Fruit fly (Drosophila melanogaster) whole organism, pupa: ENCODE measurements around the gene CG15483.

Experiments used
- CG10348 ChIP-seq: fragments of 200-800 bp; sonication (Bioruptor generic); IDR thresholded peaks from 2 replicates; pipeline ENCODE4 v1.3.6; 2022; ENCODE audit warnings: missing biosample characterization, missing genetic modification characterization
- CG12605 ChIP-seq: fragments of 200-800 bp; sonication (Bioruptor generic); IDR thresholded peaks from 2 replicates; pipeline ENCODE4 v1.3.6; 2022; ENCODE audit warnings: missing biosample characterization, missing genetic modification characterization
- CG13204 ChIP-seq: fragments of 200-800 bp; sonication (Bioruptor generic); optimal IDR thresholded peaks from 2 replicates; lab custom pipeline; 2018; ENCODE audit warnings: missing biosample characterization, mild to moderate bottlenecking, missing genetic modification characterization, moderate library complexity
- CG14655 ChIP-seq: fragments of 200-800 bp; sonication (Bioruptor generic); optimal IDR thresholded peaks from 3 replicates; lab custom pipeline; 2017; ENCODE audit warnings: mild to moderate bottlenecking, missing biosample characterization, missing genetic modification reagents, missing genetic modification characterization
- CG15710 ChIP-seq: fragments of 200-800 bp; sonication (Bioruptor generic); optimal IDR thresholded peaks from 2 replicates; lab custom pipeline; 2018; ENCODE audit warnings: missing biosample characterization, mild to moderate bottlenecking, missing genetic modification characterization, moderate library complexity
- CG17806 ChIP-seq: fragments of 200-800 bp; sonication (Bioruptor generic); optimal IDR thresholded peaks from 2 replicates; lab custom pipeline; 2018; ENCODE audit warnings: missing biosample characterization, mild to moderate bottlenecking, missing genetic modification characterization, moderate library complexity
- CG32121 ChIP-seq: fragments of 200-800 bp; sonication (Bioruptor generic); IDR thresholded peaks from 2 replicates; pipeline ENCODE4 v1.3.6; 2022; ENCODE audit warnings: missing biosample characterization, missing genetic modification characterization
- CG34367 ChIP-seq: fragments of 200-800 bp; sonication (Bioruptor generic); optimal IDR thresholded peaks from 2 replicates; lab custom pipeline; 2018; ENCODE audit warnings: missing biosample characterization, mild to moderate bottlenecking, missing genetic modification characterization
- CG4496 ChIP-seq: fragments of 200-800 bp; sonication (Bioruptor generic); IDR thresholded peaks from 3 replicates; pipeline ENCODE4 v1.3.6; 2022; ENCODE audit warnings: missing biosample characterization, missing genetic modification characterization
- CG8159 ChIP-seq: fragments of 200-800 bp; sonication (Bioruptor generic); optimal IDR thresholded peaks from 3 replicates; lab custom pipeline; 2018; ENCODE audit warnings: missing biosample characterization, mild to moderate bottlenecking, missing genetic modification characterization, moderate library complexity
- CG8301 ChIP-seq: fragments of 200-800 bp; sonication (Bioruptor generic); optimal IDR thresholded peaks from 2 replicates; lab custom pipeline; 2018; ENCODE audit warnings: missing biosample characterization, mild to moderate bottlenecking, missing genetic modification characterization
- CG9948 ChIP-seq: fragments of 200-800 bp; sonication (Bioruptor generic); optimal IDR thresholded peaks from 2 replicates; lab custom pipeline; 2018; ENCODE audit warnings: missing biosample characterization, mild to moderate bottlenecking, missing genetic modification characterization, moderate library complexity
- D1 ChIP-seq: fragments of 200-800 bp; sonication (Bioruptor generic); optimal IDR thresholded peaks from 2 replicates; lab custom pipeline; 2018; ENCODE audit warnings: missing biosample characterization, mild to moderate bottlenecking, missing genetic modification characterization, moderate library complexity
- EcR ChIP-seq: fragments of 200-800 bp; sonication (Bioruptor generic); optimal IDR thresholded peaks from 3 replicates; lab custom pipeline; 2019; ENCODE audit warnings: missing biosample characterization, missing genetic modification characterization, mild to moderate bottlenecking, moderate library complexity, missing genetic modification reagents
- Ets98B ChIP-seq: fragments of 200-800 bp; sonication (Bioruptor generic); IDR thresholded peaks from 2 replicates; pipeline ENCODE4 v1.3.6; 2022; ENCODE audit warnings: missing biosample characterization, missing genetic modification characterization
- Pif1A ChIP-seq: fragments of 200-800 bp; sonication (Bioruptor generic); optimal IDR thresholded peaks from 3 replicates; lab custom pipeline; 2016; ENCODE audit warnings: missing biosample characterization, missing genetic modification characterization
- Pif1B ChIP-seq: fragments of 200-800 bp; sonication (Bioruptor generic); optimal IDR thresholded peaks from 3 replicates; lab custom pipeline; 2016; ENCODE audit warnings: missing biosample characterization, missing genetic modification characterization
- Snoo ChIP-seq: fragments of 200-800 bp; sonication (Bioruptor generic); optimal IDR thresholded peaks from 3 replicates; lab custom pipeline; 2017; ENCODE audit warnings: missing biosample characterization, mild to moderate bottlenecking, missing genetic modification characterization, inconsistent platforms
- fd96Ca ChIP-seq: fragments of 200-800 bp; sonication (Bioruptor generic); IDR thresholded peaks from 3 replicates; pipeline ENCODE4 v1.3.6; 2022; ENCODE audit warnings: missing biosample characterization, missing genetic modification characterization
- gl ChIP-seq: fragments of 200-800 bp; sonication (Bioruptor generic); optimal IDR thresholded peaks from 2 replicates; lab custom pipeline; 2018; ENCODE audit warnings: missing biosample characterization, mild to moderate bottlenecking, missing genetic modification characterization
- rn ChIP-seq: fragments of 200-800 bp; sonication (Bioruptor generic); IDR thresholded peaks from 2 replicates; pipeline ENCODE4 v1.3.6; 2022; ENCODE audit warnings: missing biosample characterization, missing genetic modification characterization

The CG15483 gene

DNA sequence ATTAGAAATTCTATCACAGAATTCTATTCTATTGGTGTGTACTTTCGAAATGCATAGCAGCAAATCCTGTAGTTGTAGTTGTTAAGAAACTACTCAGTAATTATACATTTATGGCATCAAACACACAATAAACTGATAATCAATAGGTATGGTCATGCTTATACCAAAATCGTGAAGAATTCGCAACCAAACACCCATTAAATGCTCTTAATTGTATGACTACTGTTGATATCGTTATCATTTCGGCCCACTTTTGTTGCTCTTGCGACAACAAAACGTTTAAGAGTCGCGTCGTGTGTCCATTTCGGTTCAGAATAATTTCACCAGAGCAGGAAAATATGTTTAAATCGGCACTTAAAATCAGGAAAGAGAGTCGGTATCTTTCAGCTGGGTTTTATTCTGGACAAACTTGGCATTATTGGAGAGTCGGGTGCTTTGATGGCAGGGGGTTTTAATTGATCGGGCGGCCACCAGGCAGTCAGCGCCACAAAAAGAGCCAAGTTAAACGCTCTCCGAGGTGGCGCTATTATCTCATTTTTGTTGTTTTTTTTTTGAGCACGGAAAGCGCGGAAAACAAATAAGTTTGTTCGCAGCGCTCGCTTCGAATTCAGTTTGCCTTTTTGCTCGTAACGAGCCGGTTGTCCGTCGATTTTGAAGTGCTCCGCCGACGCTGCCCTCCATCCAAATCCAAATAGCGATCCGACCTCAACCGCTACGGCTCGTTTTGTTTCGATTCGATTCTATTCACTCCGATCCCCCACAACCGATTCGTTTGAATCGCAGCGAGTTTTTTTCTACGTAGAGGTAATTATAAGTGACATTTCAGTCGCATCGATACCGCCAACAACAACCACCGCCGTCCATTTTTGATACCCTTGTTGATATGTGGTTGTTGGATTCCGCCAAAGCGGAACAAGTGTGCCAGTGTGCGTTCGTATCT, 42.9 kb downstream of the CG15483 start, which contains the start of gene MRP:
MRP (plus strand) TSS at position 609 of the 940 bp plus-strand sequence.
- TF ChIP-seq CG32121, result peak; percentile 54; the same call in 1 of the 2 replicates
- peak; percentile 52; the same call in 2 of the 3 replicates for TF ChIP-seq fd96Ca (GFP tag; lab: Robert Waterston, UW)
- peak; percentile 44; the same call in 1 of the 3 replicates for TF ChIP-seq CG4496
- no peak for TF ChIP-seq CG13204 (GFP tag; lab: Kevin White, UChicago)
- peak; percentile 53 for TF ChIP-seq Ets98B
- no peak for TF ChIP-seq CG34367 (tag; lab: Kevin White, UChicago)

DNA sequence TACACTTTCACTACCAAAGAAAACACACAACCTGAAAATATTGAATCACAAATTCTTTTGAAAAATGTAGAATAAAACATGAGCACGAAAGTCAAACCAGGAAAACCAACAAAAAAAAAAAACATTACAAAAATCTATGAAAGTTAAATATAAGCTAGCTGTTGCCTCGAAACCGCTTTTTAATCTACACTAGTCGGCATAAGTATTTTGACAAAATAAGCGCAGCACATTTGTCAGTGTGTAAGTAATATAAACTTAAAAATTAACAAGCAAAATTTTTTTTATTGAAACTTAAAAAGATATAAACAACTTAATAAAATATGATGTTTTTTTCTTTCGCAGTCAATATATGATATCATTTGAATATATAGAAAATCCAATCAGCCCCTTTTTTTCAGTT, 48.8 kb downstream of the CG15483 start, which contains the start of gene CG5787:
CG5787 (minus strand) TSS at position 101 of the 400 bp plus-strand sequence.
- no peak for TF ChIP-seq gl
- no peak for TF ChIP-seq EcR
- no peak for TF ChIP-seq CG10348 (GFP tag; lab: Robert Waterston, UW)
- TF ChIP-seq CG12605, result no peak
- TF ChIP-seq CG32121, result no peak
- no peak for TF ChIP-seq CG14655 (GFP tag; lab: Kevin White, UChicago)
- TF ChIP-seq CG9948 (tag; lab: Kevin White, UChicago), result no peak
- TF ChIP-seq Snoo (tag; lab: Kevin White, UChicago), result no peak
- TF ChIP-seq Ets98B, result no peak
- no peak for TF ChIP-seq CG4496
- no peak for TF ChIP-seq CG13204 (GFP tag; lab: Kevin White, UChicago)
- no peak for TF ChIP-seq fd96Ca (GFP tag; lab: Robert Waterston, UW)
- no peak for TF ChIP-seq Pif1B
- TF ChIP-seq rn (GFP tag; lab: Robert Waterston, UW), result no peak
- no peak for TF ChIP-seq CG8159 (tag; lab: Kevin White, UChicago)
- TF ChIP-seq CG17806 (tag; lab: Kevin White, UChicago), result no peak
- no peak for TF ChIP-seq CG34367 (tag; lab: Kevin White, UChicago)
- TF ChIP-seq CG15710 (tag; lab: Kevin White, UChicago), result no peak
- no peak for TF ChIP-seq D1 (tag; lab: Kevin White, UChicago)

DNA sequence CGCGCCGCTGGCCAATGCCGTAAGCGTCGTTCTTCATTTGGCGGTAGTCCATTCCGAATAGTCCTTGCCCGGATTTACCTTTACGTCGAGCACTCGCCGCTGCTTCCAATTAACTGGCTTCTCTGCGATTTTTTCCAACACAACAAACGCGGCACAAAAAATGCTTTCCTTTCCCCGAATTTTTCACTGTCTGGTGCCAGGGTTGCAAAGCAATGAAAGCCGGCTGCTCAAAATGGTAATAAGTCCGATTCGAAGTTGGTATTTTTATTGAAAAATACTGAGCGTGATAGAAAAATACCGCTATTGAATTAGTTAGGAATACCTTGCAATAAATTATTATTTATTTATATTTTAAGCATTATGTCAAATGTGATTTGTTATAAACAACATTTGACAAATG, 49.4 kb downstream of the CG15483 start:
- no peak for TF ChIP-seq CG8301 (tag; lab: Kevin White, UChicago)
- no peak for TF ChIP-seq fd96Ca (GFP tag; lab: Robert Waterston, UW)
- TF ChIP-seq rn (GFP tag; lab: Robert Waterston, UW), result no peak
- TF ChIP-seq CG14655 (GFP tag; lab: Kevin White, UChicago), result no peak
- no peak for TF ChIP-seq CG9948 (tag; lab: Kevin White, UChicago)
- TF ChIP-seq Pif1A (GFP tag; lab: Kevin White, UChicago), result no peak
